Fruit fly (Drosophila melanogaster): ENCODE results near the gene Cen.

DNA sequence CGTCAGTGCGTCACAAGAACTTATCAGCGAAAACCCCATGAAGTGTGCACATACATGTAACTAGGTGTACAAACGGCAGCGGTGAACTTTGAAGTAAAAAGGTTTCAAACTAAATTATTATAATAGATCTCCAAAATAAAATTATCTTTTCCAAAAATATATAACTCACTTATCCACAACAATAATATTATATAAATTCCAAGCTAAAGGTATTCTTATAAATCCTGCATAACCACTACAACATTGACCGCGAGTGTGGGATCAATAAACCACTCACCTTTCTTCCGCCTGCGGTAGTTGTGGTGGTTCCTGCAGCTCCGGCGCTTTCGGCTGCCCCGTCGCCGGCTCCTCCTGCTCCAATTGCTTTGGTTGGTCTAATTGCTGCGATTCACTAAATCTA lies 6.9 kb downstream of the Cen start:
- TF ChIP-seq ovo (GFP tag; optimal IDR thresholded peaks at IDR 0.05) (no peak), toe (GFP tag; optimal IDR thresholded peaks at IDR 0.05) (no peak), cnc (optimal IDR thresholded peaks at IDR 0.05) (no peak), CG12768 (GFP tag; optimal IDR thresholded peaks at IDR 0.05) (peak; percentile 72), Clk (GFP tag; optimal IDR thresholded peaks at IDR 0.05) (peak; percentile 54), Crg-1 (GFP tag; optimal IDR thresholded peaks at IDR 0.05) (no peak), CG14711 (tag; optimal IDR thresholded peaks at IDR 0.05) (peak; percentile 49), Mnt (GFP tag; optimal IDR thresholded peaks at IDR 0.05) (peak; percentile 7), kay (GFP tag; ENCODE audit: borderline replicate concordance) (no peak)

Measured in whole organism, adult.